Worm (Caenorhabditis elegans) whole organism, mixed stage, embryonic: ENCODE data around the gene C07A9.10.
A peak's percentile ranks its signal among the peaks of the same experiment; 100 is the strongest.

Source experiments
- M03D4.4 ChIP-seq: sonication (generic microtip); optimal IDR thresholded peaks from 2 replicates; lab custom pipeline; 2017; ENCODE audit warnings: mild to moderate bottlenecking, missing genetic modification characterization, missing compliant biosample characterization
- bed-3 ChIP-seq: fragments of 200-800 bp; sonication (Bioruptor generic); optimal IDR thresholded peaks from 3 replicates; lab custom pipeline; 2018; ENCODE audit warnings: mild to moderate bottlenecking, missing genetic modification characterization, moderate library complexity, missing compliant biosample characterization
- blmp-1 ChIP-seq: fragments of 150-350 bp; optimal IDR thresholded peaks from 2 replicates; lab custom pipeline; 2014; ENCODE audit warnings: missing biosample characterization, missing genetic modification characterization
- ceh-39 ChIP-seq: fragments of 150-350 bp; optimal IDR thresholded peaks from 2 replicates; lab custom pipeline; 2014; ENCODE audit warnings: missing biosample characterization, missing genetic modification characterization
- ceh-43 ChIP-seq: fragments of 200-800 bp; sonication (Bioruptor generic); optimal IDR thresholded peaks from 2 replicates; lab custom pipeline; 2018; ENCODE audit warnings: mild to moderate bottlenecking, missing genetic modification characterization, moderate library complexity, missing compliant biosample characterization
- ces-1 ChIP-seq: fragments of 150-350 bp; optimal IDR thresholded peaks from 2 replicates; lab custom pipeline; 2014; ENCODE audit warnings: missing biosample characterization, missing genetic modification reagents, missing genetic modification characterization
- cnd-1 ChIP-seq: fragments of 200-800 bp; sonication (Bioruptor generic); optimal IDR thresholded peaks from 2 replicates; lab custom pipeline; 2018; ENCODE audit warnings: mild to moderate bottlenecking, missing genetic modification characterization, missing compliant biosample characterization
- drap-1 ChIP-seq: fragments of 200-800 bp; sonication (Bioruptor generic); optimal IDR thresholded peaks from 3 replicates; lab custom pipeline; 2018; ENCODE audit warnings: mild to moderate bottlenecking, missing genetic modification characterization, missing compliant biosample characterization
- elt-1 ChIP-seq: sonication (generic microtip); optimal IDR thresholded peaks from 2 replicates; lab custom pipeline; 2017; ENCODE audit warnings: missing genetic modification characterization, mild to moderate bottlenecking, missing compliant biosample characterization, antibody characterized with exemption, moderate library complexity, borderline replicate concordance; ENCODE audit not compliant: insufficient read depth
- flh-1 ChIP-seq: fragments of 200-800 bp; sonication (Bioruptor generic); optimal IDR thresholded peaks from 2 replicates; lab custom pipeline; 2018; ENCODE audit warnings: mild to moderate bottlenecking, missing genetic modification characterization, moderate library complexity, missing compliant biosample characterization
- ham-2 ChIP-seq: fragments of 200-800 bp; sonication (Bioruptor generic); optimal IDR thresholded peaks from 2 replicates; lab custom pipeline; 2018; ENCODE audit warnings: mild to moderate bottlenecking, missing genetic modification characterization, missing compliant biosample characterization
- lin-32 ChIP-seq: fragments of 200-800 bp; sonication (Bioruptor generic); optimal IDR thresholded peaks from 2 replicates; lab custom pipeline; 2018; ENCODE audit warnings: mild to moderate bottlenecking, missing genetic modification characterization, missing compliant biosample characterization
- mab-5 ChIP-seq: fragments of 150-350 bp; optimal IDR thresholded peaks from 2 replicates; lab custom pipeline; 2014; ENCODE audit warnings: missing biosample characterization, missing genetic modification characterization
- mep-1 ChIP-seq: fragments of 150-350 bp; optimal IDR thresholded peaks from 2 replicates; lab custom pipeline; 2017; ENCODE audit warnings: missing biosample characterization, missing genetic modification reagents, missing genetic modification characterization, inconsistent platforms
- nhr-12 ChIP-seq: fragments of 150-350 bp; optimal IDR thresholded peaks from 2 replicates; lab custom pipeline; 2014; ENCODE audit warnings: missing biosample characterization, missing genetic modification characterization
- nhr-237 ChIP-seq: fragments of 150-350 bp; optimal IDR thresholded peaks from 2 replicates; lab custom pipeline; 2014; ENCODE audit warnings: missing biosample characterization, missing genetic modification characterization
- nhr-28 ChIP-seq: fragments of 150-350 bp; optimal IDR thresholded peaks from 2 replicates; lab custom pipeline; 2014; ENCODE audit warnings: missing biosample characterization, missing genetic modification characterization
- sem-2 ChIP-seq: fragments of 200-800 bp; sonication (Bioruptor generic); optimal IDR thresholded peaks from 2 replicates; lab custom pipeline; 2018; ENCODE audit warnings: mild to moderate bottlenecking, missing genetic modification characterization, missing compliant biosample characterization
- snpc-4 ChIP-seq: fragments of 150-350 bp; optimal IDR thresholded peaks from 2 replicates; lab custom pipeline; 2014; ENCODE audit warnings: missing biosample characterization, missing genetic modification characterization
- sptf-1 ChIP-seq: sonication (generic microtip); optimal IDR thresholded peaks from 2 replicates; lab custom pipeline; 2017; ENCODE audit warnings: mild to moderate bottlenecking, missing genetic modification characterization, moderate library complexity, missing compliant biosample characterization
- unc-39 ChIP-seq: fragments of 150-350 bp; optimal IDR thresholded peaks from 2 replicates; lab custom pipeline; 2014; ENCODE audit warnings: missing biosample characterization, missing genetic modification characterization
- unc-62 ChIP-seq: fragments of 150-350 bp; optimal IDR thresholded peaks from 2 replicates; lab custom pipeline; 2014; ENCODE audit warnings: missing biosample characterization, missing genetic modification reagents, missing genetic modification characterization
- ztf-11 ChIP-seq: fragments of 150-350 bp; optimal IDR thresholded peaks from 2 replicates; lab custom pipeline; 2014; ENCODE audit warnings: missing biosample characterization, missing genetic modification characterization

C07A9.10 gene

ce11 chrIII:9645099-9645498 is 40.8 kb downstream of the C07A9.10 start:
- TF ChIP-seq ham-2 (GFP tag; lab: Kevin White, UChicago) (no peak), mab-5 (no peak), blmp-1 (tag; lab: Kevin White, UChicago) (no peak), flh-1 (GFP tag; lab: Kevin White, UChicago) (no peak), bed-3 (no peak), nhr-237 (no peak), cnd-1 (tag; lab: Kevin White, UChicago) (no peak), nhr-12 (tag; lab: Kevin White, UChicago) (no peak), nhr-28 (tag; lab: Kevin White, UChicago) (no peak), unc-39 (tag; lab: Kevin White, UChicago) (no peak), mep-1 (tag; lab: Kevin White, UChicago) (no peak), ztf-11 (tag; lab: Kevin White, UChicago) (no peak), M03D4.4 (tag; lab: Kevin White, UChicago) (no peak), drap-1 (GFP tag; lab: Kevin White, UChicago) (no peak), sptf-1 (tag; lab: Kevin White, UChicago) (no peak), ces-1 (no peak)

ce11 chrIII:9642110-9642509 is 43.7 kb downstream of the C07A9.10 start:
- TF ChIP-seq ceh-39 (tag; lab: Kevin White, UChicago) (no peak), ceh-43 (GFP tag; lab: Kevin White, UChicago) (no peak), unc-39 (tag; lab: Kevin White, UChicago) (no peak), lin-32 (GFP tag; lab: Kevin White, UChicago) (no peak), M03D4.4 (tag; lab: Kevin White, UChicago) (no peak), ces-1 (no peak), nhr-28 (tag; lab: Kevin White, UChicago) (no peak), ham-2 (GFP tag; lab: Kevin White, UChicago) (peak; percentile 87), ztf-11 (tag; lab: Kevin White, UChicago) (no peak), snpc-4 (tag; lab: Kevin White, UChicago) (no peak), nhr-12 (tag; lab: Kevin White, UChicago) (no peak), mep-1 (tag; lab: Kevin White, UChicago) (no peak), elt-1 (peak; percentile 58)

ce11 chrIII:9639281-9640050 is 46.4 kb downstream of the C07A9.10 start:
- no peak for TF ChIP-seq cnd-1 (tag; lab: Kevin White, UChicago)
- peak; percentile 43 for TF ChIP-seq blmp-1 (tag; lab: Kevin White, UChicago)

ce11 chrIII:9638159-9638754 is 47.6 kb downstream of the C07A9.10 start:
- no peak for TF ChIP-seq unc-62 (GFP tag; lab: Kevin White, UChicago)
- TF ChIP-seq cnd-1 (tag; lab: Kevin White, UChicago), result no peak
- TF ChIP-seq mep-1 (tag; lab: Kevin White, UChicago), result no peak
- no peak for TF ChIP-seq nhr-237
- no peak for TF ChIP-seq ham-2 (GFP tag; lab: Kevin White, UChicago)
- no peak for TF ChIP-seq nhr-28 (tag; lab: Kevin White, UChicago)

ce11 chrIII:9637016-9637415 is 48.8 kb downstream of the C07A9.10 start, which contains the start of gene gei-13:
gei-13 (minus strand) TSS chrIII:9637116.
- TF ChIP-seq ceh-43 (GFP tag; lab: Kevin White, UChicago) (no peak), M03D4.4 (tag; lab: Kevin White, UChicago) (no peak), sem-2 (no peak), blmp-1 (tag; lab: Kevin White, UChicago) (no peak), nhr-12 (tag; lab: Kevin White, UChicago) (no peak), ceh-39 (tag; lab: Kevin White, UChicago) (no peak), sptf-1 (tag; lab: Kevin White, UChicago) (no peak), bed-3 (no peak), nhr-237 (no peak), mab-5 (no peak)
- TF ChIP-seq, all 35 proteins: peak for 0
